Fruit fly (Drosophila melanogaster) whole organism, wandering third instar larva: ENCODE results near the gene Mt2.

Experiments used
- CG32264 ChIP-seq: fragments of 200-800 bp; sonication (Bioruptor generic); optimal IDR thresholded peaks from 2 replicates; lab custom pipeline; 2016; ENCODE audit warnings: missing biosample characterization, missing genetic modification characterization
- CG9705 ChIP-seq: fragments of 200-800 bp; sonication (Bioruptor generic); optimal IDR thresholded peaks from 2 replicates; lab custom pipeline; 2018; ENCODE audit warnings: missing biosample characterization, mild to moderate bottlenecking, missing genetic modification characterization
- CrebA ChIP-seq: fragments of 200-800 bp; sonication (Bioruptor generic); optimal IDR thresholded peaks from 2 replicates; lab custom pipeline; 2016; ENCODE audit warnings: missing biosample characterization, mild to moderate bottlenecking, missing genetic modification characterization, borderline replicate concordance
- Dif ChIP-seq: fragments of 200-275, 200-300 bp; sonication (Bioruptor generic); optimal IDR thresholded peaks from 2 replicates; lab custom pipeline; 2018; ENCODE audit warnings: missing biosample characterization, missing genetic modification characterization; ENCODE audit not compliant: partially characterized antibody
- GATAd ChIP-seq: sonication (Bioruptor generic); optimal IDR thresholded peaks from 2 replicates; lab custom pipeline; 2016; ENCODE audit warnings: missing biosample characterization, missing genetic modification characterization
- HLH106 ChIP-seq: fragments of 200-800 bp; optimal IDR thresholded peaks from 3 replicates; lab custom pipeline; 2019; ENCODE audit warnings: missing biosample characterization, mild to moderate bottlenecking, missing genetic modification characterization, moderate library complexity
- Hnf4 ChIP-seq: fragments of 200-800 bp; sonication (Bioruptor generic); optimal IDR thresholded peaks from 2 replicates; lab custom pipeline; 2016; ENCODE audit warnings: missing biosample characterization, mild to moderate bottlenecking, missing genetic modification characterization
- Hr78 ChIP-seq: fragments of >200 bp; optimal IDR thresholded peaks from 2 replicates; lab custom pipeline; 2017; ENCODE audit warnings: missing biosample characterization, missing genetic modification characterization
- Jra ChIP-seq: sonication (Bioruptor generic); optimal IDR thresholded peaks from 2 replicates; lab custom pipeline; 2016; ENCODE audit warnings: missing biosample characterization, missing genetic modification characterization
- Mio ChIP-seq: sonication (Bioruptor generic); optimal IDR thresholded peaks from 2 replicates; lab custom pipeline; 2016; ENCODE audit warnings: missing biosample characterization, missing genetic modification characterization
- Myc ChIP-seq: fragments of >200 bp; optimal IDR thresholded peaks from 2 replicates; lab custom pipeline; 2017
- N ChIP-seq: fragments of >200 bp; optimal IDR thresholded peaks from 2 replicates; lab custom pipeline; 2018; ENCODE audit warnings: missing biosample characterization, missing external identifiers, missing genetic modification characterization
- OdsH ChIP-seq: fragments of 200-800 bp; sonication (Bioruptor generic); optimal IDR thresholded peaks from 2 replicates; lab custom pipeline; 2016; ENCODE audit warnings: missing biosample characterization, mild to moderate bottlenecking, missing genetic modification characterization
- Rel ChIP-seq, 2 experiments: fragments of 200-800 bp; sonication (Bioruptor generic) in 1 of 2; optimal IDR thresholded peaks; 2 replicates in 1 of 2; 3 replicates in 1 of 2; lab custom pipeline; 2016 to 2019; ENCODE audit warnings: mild to moderate bottlenecking in 2 of 2, missing biosample characterization in 2 of 2, missing genetic modification characterization in 2 of 2, moderate library complexity in 1 of 2
- Sp1 ChIP-seq: fragments of 200-800 bp; sonication (Bioruptor generic); optimal IDR thresholded peaks from 3 replicates; lab custom pipeline; 2019; ENCODE audit warnings: missing biosample characterization, mild to moderate bottlenecking, missing genetic modification characterization, moderate library complexity
- Vsx2 ChIP-seq: fragments of 200-300, 225-300 bp; sonication (Bioruptor generic); optimal IDR thresholded peaks from 2 replicates; lab custom pipeline; 2018; ENCODE audit warnings: missing biosample characterization, missing genetic modification characterization; ENCODE audit not compliant: partially characterized antibody
- br ChIP-seq: fragments of 200-800 bp; sonication (Bioruptor generic); optimal IDR thresholded peaks from 2 replicates; lab custom pipeline; 2016; ENCODE audit warnings: missing biosample characterization, missing genetic modification characterization
- brk ChIP-seq: fragments of 200-800 bp; sonication (Bioruptor generic); optimal IDR thresholded peaks from 2 replicates; lab custom pipeline; 2016; ENCODE audit warnings: missing biosample characterization, mild to moderate bottlenecking, missing genetic modification characterization
- dl ChIP-seq, 2 experiments: fragments of 175-275, 200-275 bp in 1 of 2; fragments of 200-275 bp in 1 of 2; sonication (Bioruptor generic); optimal IDR thresholded peaks; lab custom pipeline; 2018; ENCODE audit warnings: mild to moderate bottlenecking in 2 of 2, missing biosample characterization in 2 of 2, missing genetic modification characterization in 2 of 2, moderate library complexity in 2 of 2; ENCODE audit not compliant: partially characterized antibody in 2 of 2, insufficient read depth in 1 of 2
- dmrt93B ChIP-seq: fragments of 200-800 bp; sonication (Bioruptor generic); optimal IDR thresholded peaks from 2 replicates; lab custom pipeline; 2018; ENCODE audit warnings: missing biosample characterization, mild to moderate bottlenecking, missing genetic modification characterization
- dsf ChIP-seq: sonication (Bioruptor generic); optimal IDR thresholded peaks from 2 replicates; lab custom pipeline; 2016; ENCODE audit warnings: missing biosample characterization, missing genetic modification characterization, borderline replicate concordance
- ey ChIP-seq: fragments of 200-800 bp; sonication (Bioruptor generic); optimal IDR thresholded peaks from 2 replicates; lab custom pipeline; 2016; ENCODE audit warnings: missing biosample characterization, missing genetic modification characterization
- foxo ChIP-seq, 2 experiments: fragments of 200-800 bp; sonication (Bioruptor generic); optimal IDR thresholded peaks; 2 replicates in 1 of 2; 3 replicates in 1 of 2; lab custom pipeline; 2016 to 2017; ENCODE audit warnings: missing biosample characterization in 2 of 2, missing genetic modification characterization in 2 of 2
- fru ChIP-seq: fragments of 200-800 bp; sonication (Bioruptor generic); optimal IDR thresholded peaks from 3 replicates; lab custom pipeline; 2016; ENCODE audit warnings: missing biosample characterization, mild to moderate bottlenecking, missing genetic modification characterization
- h ChIP-seq: fragments of 200-800 bp; sonication (Bioruptor generic); optimal IDR thresholded peaks from 3 replicates; lab custom pipeline; 2016; ENCODE audit warnings: missing biosample characterization, mild to moderate bottlenecking, missing genetic modification characterization
- jim ChIP-seq: fragments of 175-275, 200-325 bp; sonication (Bioruptor generic); optimal IDR thresholded peaks from 2 replicates; lab custom pipeline; 2016; ENCODE audit warnings: missing biosample characterization, mild to moderate bottlenecking, missing genetic modification characterization
- lola ChIP-seq: fragments of >200 bp; optimal IDR thresholded peaks from 2 replicates; lab custom pipeline; 2017; ENCODE audit warnings: missing biosample characterization, missing genetic modification characterization
- pan ChIP-seq: fragments of >200 bp; optimal IDR thresholded peaks from 2 replicates; lab custom pipeline; 2017
- psq ChIP-seq: fragments of 200-800 bp; sonication (Bioruptor generic); optimal IDR thresholded peaks from 3 replicates; lab custom pipeline; 2017; ENCODE audit warnings: missing biosample characterization, mild to moderate bottlenecking, missing genetic modification characterization, moderate library complexity
- rgr ChIP-seq: fragments of 200-800 bp; sonication (Bioruptor generic); optimal IDR thresholded peaks from 3 replicates; lab custom pipeline; 2016; ENCODE audit warnings: missing biosample characterization, mild to moderate bottlenecking, missing genetic modification characterization
- sage ChIP-seq: fragments of 200-800 bp; sonication (Bioruptor generic); optimal IDR thresholded peaks from 2 replicates; lab custom pipeline; 2016; ENCODE audit warnings: missing biosample characterization, mild to moderate bottlenecking, missing genetic modification characterization
- sv ChIP-seq: fragments of 200-800 bp; sonication (Bioruptor generic); optimal IDR thresholded peaks from 3 replicates; lab custom pipeline; 2016; ENCODE audit warnings: missing biosample characterization, missing genetic modification characterization
- woc ChIP-seq: sonication (Bioruptor generic); optimal IDR thresholded peaks from 2 replicates; lab custom pipeline; 2016; ENCODE audit warnings: missing biosample characterization, mild to moderate bottlenecking, missing genetic modification characterization

The Mt2 gene

dm6 chr2L:12055837-12056388, 40.4 kb upstream of the Mt2 start, which contains the start of the genes JhI-21, RpL7-like and CG34164:
TSS of gene JhI-21 (minus strand) at chr2L:12056042.
TSS of gene RpL7-like (plus strand) at chr2L:12056326.
TSS of gene CG34164 (plus strand) at chr2L:12056348.
- TF ChIP-seq Sp1 (peak; percentile 47), Mio (no peak), h (peak; percentile 7), fru (GFP tag; lab: Kevin White, UChicago) (no peak), Hr78 (GFP tag; lab: Kevin White, UChicago) (no peak), dl (GFP tag; optimal IDR thresholded peaks at IDR 0.05; lab: Kevin White, UChicago; ENCODE audit: insufficient read depth in 1 of 2, partially characterized antibody in 2 of 2) (peak; percentile 75 to 89), GATAd (GFP tag; lab: Kevin White, UChicago) (no peak), pan (lab: Kevin White, UChicago) (no peak), Dif (GFP tag; lab: Kevin White, UChicago) (peak; percentile 96), ey (no peak), jim (no peak), sv (no peak), brk (GFP tag; lab: Kevin White, UChicago) (no peak), dmrt93B (GFP tag; lab: Kevin White, UChicago) (no peak), foxo (GFP tag; optimal IDR thresholded peaks at IDR 0.05; lab: Kevin White, UChicago) (peak in 1 of 2 experiments; percentile 6), Jra (no peak), Hnf4 (GFP tag; lab: Kevin White, UChicago) (no peak), CrebA (no peak), Myc (lab: Kevin White, UChicago) (peak; percentile 12), rgr (GFP tag; lab: Kevin White, UChicago) (no peak), Vsx2 (GFP tag; lab: Kevin White, UChicago) (peak; percentile 72), Rel (GFP tag; optimal IDR thresholded peaks at IDR 0.05; lab: Kevin White, UChicago) (no peak), Rel (tag; optimal IDR thresholded peaks at IDR 0.05; lab: Kevin White, UChicago) (no peak), CG9705 (GFP tag; lab: Kevin White, UChicago) (no peak), HLH106 (tag; lab: Kevin White, UChicago) (no peak), CG32264 (GFP tag; lab: Kevin White, UChicago) (no peak)

dm6 chr2L:12063035-12063434, 33.3 kb upstream of the Mt2 start, which contains the start of gene Rab3-GAP:
TSS of gene Rab3-GAP (minus strand) at chr2L:12063184.
- TF ChIP-seq dsf (GFP tag; lab: Kevin White, UChicago) = no peak
- no peak for TF ChIP-seq h
- peak; percentile 24 for TF ChIP-seq HLH106 (tag; lab: Kevin White, UChicago)
- no peak for TF ChIP-seq sage (GFP tag; lab: Kevin White, UChicago)
- TF ChIP-seq CrebA = no peak
- TF ChIP-seq Myc (lab: Kevin White, UChicago) = peak; percentile 74
- no peak for TF ChIP-seq dl (GFP tag; optimal IDR thresholded peaks at IDR 0.05; lab: Kevin White, UChicago; ENCODE audit: insufficient read depth in 1 of 2, partially characterized antibody in 2 of 2)
- TF ChIP-seq sv = no peak
- peak; percentile 5 for TF ChIP-seq OdsH
- peak; percentile 27 for TF ChIP-seq Sp1
- TF ChIP-seq foxo (GFP tag; optimal IDR thresholded peaks at IDR 0.05; lab: Kevin White, UChicago) = peak in 1 of 2 experiments; percentile 28
- TF ChIP-seq, all 38 proteins: peak for 5

dm6 chr2L:12065683-12066386, 30.5 kb upstream of the Mt2 start:
- peak; percentile 20 for TF ChIP-seq woc
- peak; percentile 80 for TF ChIP-seq psq (GFP tag; lab: Kevin White, UChicago)
- peak; percentile 66 for TF ChIP-seq dmrt93B (GFP tag; lab: Kevin White, UChicago)
- peak; percentile 93 for TF ChIP-seq Sp1
- peak; percentile 57 for TF ChIP-seq ey
- TF ChIP-seq Rel (GFP tag; optimal IDR thresholded peaks at IDR 0.05; lab: Kevin White, UChicago) = no peak
- peak; percentile 66 for TF ChIP-seq Rel (tag; optimal IDR thresholded peaks at IDR 0.05; lab: Kevin White, UChicago)
- TF ChIP-seq OdsH = peak; percentile 79
- no peak for TF ChIP-seq sv
- peak; percentile 6 for TF ChIP-seq Dif (GFP tag; lab: Kevin White, UChicago)
- TF ChIP-seq Mio = no peak
- peak; percentile 61 for TF ChIP-seq sage (GFP tag; lab: Kevin White, UChicago)
- TF ChIP-seq fru (GFP tag; lab: Kevin White, UChicago) = peak; percentile 81
- TF ChIP-seq br (GFP tag; lab: Kevin White, UChicago) = peak; percentile 29
- TF ChIP-seq lola = no peak
- TF ChIP-seq Myc (lab: Kevin White, UChicago) = no peak
- TF ChIP-seq HLH106 (tag; lab: Kevin White, UChicago) = peak; percentile 89
- peak; percentile 63 for TF ChIP-seq h
- peak; percentile 56 for TF ChIP-seq CG9705 (GFP tag; lab: Kevin White, UChicago)
- peak in 1 of 2 experiments; percentile 85 for TF ChIP-seq foxo (GFP tag; optimal IDR thresholded peaks at IDR 0.05; lab: Kevin White, UChicago)
- no peak for TF ChIP-seq N (GFP tag; lab: Kevin White, UChicago)
- peak; percentile 77 for TF ChIP-seq rgr (GFP tag; lab: Kevin White, UChicago)
- TF ChIP-seq, all 38 proteins: peak for 16
